Fruit fly (Drosophila melanogaster): ENCODE data around the gene Sgs7.
A peak's percentile ranks its signal among the peaks of the same experiment; 100 is the strongest.

Sgs7 gene

dm6 chr3L:11528397-11528923 lies 18.8 kb downstream of the Sgs7 start:
- TF ChIP-seq CG10348 (GFP tag; IDR thresholded peaks at IDR 0.05) (no peak), rn (GFP tag; IDR thresholded peaks at IDR 0.05) (no peak), CG32121 (GFP tag; IDR thresholded peaks at IDR 0.05) (no peak), CG12605 (GFP tag; IDR thresholded peaks at IDR 0.05) (no peak), Ets98B (GFP tag; IDR thresholded peaks at IDR 0.05) (no peak), Snoo (tag; optimal IDR thresholded peaks at IDR 0.05) (no peak), CG4496 (GFP tag; IDR thresholded peaks at IDR 0.05) (no peak)

- TF ChIP-seq EcR (GFP tag; optimal IDR thresholded peaks at IDR 0.05) (no peak), CG13204 (GFP tag; optimal IDR thresholded peaks at IDR 0.05) (no peak), Ets98B (GFP tag; IDR thresholded peaks at IDR 0.05) (no peak), gl (tag; optimal IDR thresholded peaks at IDR 0.05) (no peak), CG34367 (tag; optimal IDR thresholded peaks at IDR 0.05) (no peak), Snoo (tag; optimal IDR thresholded peaks at IDR 0.05) (no peak), Pif1B (GFP tag; optimal IDR thresholded peaks at IDR 0.05) (no peak), Pif1A (GFP tag; optimal IDR thresholded peaks at IDR 0.05) (no peak), fd96Ca (GFP tag; IDR thresholded peaks at IDR 0.05) (no peak), CG12605 (GFP tag; IDR thresholded peaks at IDR 0.05) (no peak), CG14655 (GFP tag; optimal IDR thresholded peaks at IDR 0.05) (no peak)
These were observed 20.0 kb downstream of the Sgs7 start for dm6 chr3L:11529707-11530106.

- TF ChIP-seq rn (GFP tag; IDR thresholded peaks at IDR 0.05) (no peak), CG10348 (GFP tag; IDR thresholded peaks at IDR 0.05) (no peak), Pif1A (GFP tag; optimal IDR thresholded peaks at IDR 0.05) (no peak), CG4496 (GFP tag; IDR thresholded peaks at IDR 0.05) (no peak), gl (tag; optimal IDR thresholded peaks at IDR 0.05) (no peak)
These were observed 20.7 kb downstream of the Sgs7 start for dm6 chr3L:11530370-11530769.

- TF ChIP-seq Ets98B (GFP tag; IDR thresholded peaks at IDR 0.05) (0 out of 2 replicates have a peak, but pooled peaks have one; percentile 8), fd96Ca (GFP tag; IDR thresholded peaks at IDR 0.05) (peak; percentile 28; the same call in 1 of the 3 replicates), CG13204 (GFP tag; optimal IDR thresholded peaks at IDR 0.05) (no peak), CG8159 (tag; optimal IDR thresholded peaks at IDR 0.05) (peak; percentile 11), D1 (tag; optimal IDR thresholded peaks at IDR 0.05) (no peak), CG4496 (GFP tag; IDR thresholded peaks at IDR 0.05) (peak; percentile 48; the same call in 2 of the 3 replicates)
These were observed 21.6 kb downstream of the Sgs7 start for dm6 chr3L:11531300-11531699.

dm6 chr3L:11531994-11532732 lies 22.5 kb downstream of the Sgs7 start:
- TF ChIP-seq CG8301 (tag; optimal IDR thresholded peaks at IDR 0.05) (peak; percentile 39), Snoo (tag; optimal IDR thresholded peaks at IDR 0.05) (no peak), CG10348 (GFP tag; IDR thresholded peaks at IDR 0.05) (no peak), Ets98B (GFP tag; IDR thresholded peaks at IDR 0.05) (no peak), CG15710 (tag; optimal IDR thresholded peaks at IDR 0.05) (peak; percentile 1), CG12605 (GFP tag; IDR thresholded peaks at IDR 0.05) (no peak), CG34367 (tag; optimal IDR thresholded peaks at IDR 0.05) (no peak), CG8159 (tag; optimal IDR thresholded peaks at IDR 0.05) (peak; percentile 6), CG4496 (GFP tag; IDR thresholded peaks at IDR 0.05) (no peak; the same call in 2 of the 3 replicates), CG14655 (GFP tag; optimal IDR thresholded peaks at IDR 0.05) (peak; percentile 55), EcR (GFP tag; optimal IDR thresholded peaks at IDR 0.05) (no peak), CG32121 (GFP tag; IDR thresholded peaks at IDR 0.05) (peak; percentile 34; the same call in 1 of the 2 replicates), CG17806 (tag; optimal IDR thresholded peaks at IDR 0.05) (peak; percentile 14)

- TF ChIP-seq Snoo (tag; optimal IDR thresholded peaks at IDR 0.05) (peak; percentile 39), CG15710 (tag; optimal IDR thresholded peaks at IDR 0.05) (peak; percentile 19), rn (GFP tag; IDR thresholded peaks at IDR 0.05) (no peak), CG17806 (tag; optimal IDR thresholded peaks at IDR 0.05) (peak; percentile 34), Pif1A (GFP tag; optimal IDR thresholded peaks at IDR 0.05) (peak; percentile 3), CG32121 (GFP tag; IDR thresholded peaks at IDR 0.05) (no peak), fd96Ca (GFP tag; IDR thresholded peaks at IDR 0.05) (no peak), CG10348 (GFP tag; IDR thresholded peaks at IDR 0.05) (no peak), CG8159 (tag; optimal IDR thresholded peaks at IDR 0.05) (peak; percentile 16)
These were observed 24.2 kb downstream of the Sgs7 start for dm6 chr3L:11533704-11534319.

Measured in whole organism, pupa.